Worm (Caenorhabditis elegans) whole organism, L3 larva: Measurements from ENCODE around the gene C16C8.25.

Experiments used
- ama-1 ChIP-seq: fragments of 150-350 bp; optimal IDR thresholded peaks from 2 replicates; lab custom pipeline; 2018
- ceh-9 ChIP-seq: sonication (generic microtip); optimal IDR thresholded peaks from 2 replicates; lab custom pipeline; 2018; ENCODE audit warnings: missing biosample characterization, missing genetic modification characterization
- daf-12 ChIP-seq: fragments of 150-350 bp; optimal IDR thresholded peaks from 2 replicates; lab custom pipeline; 2014; ENCODE audit warnings: missing biosample characterization, missing genetic modification reagents, missing genetic modification characterization
- egl-27 ChIP-seq: sonication (generic microtip); optimal IDR thresholded peaks from 4 replicates; lab custom pipeline; 2017; ENCODE audit warnings: missing biosample characterization, missing genetic modification reagents, missing genetic modification characterization
- elt-1 ChIP-seq: fragments of 150-350 bp; optimal IDR thresholded peaks from 2 replicates; lab custom pipeline; 2014; ENCODE audit warnings: missing biosample characterization, missing genetic modification characterization
- fos-1 ChIP-seq: fragments of 150-350 bp; optimal IDR thresholded peaks from 2 replicates; lab custom pipeline; 2014; ENCODE audit warnings: missing biosample characterization, missing genetic modification characterization
- jun-1 ChIP-seq: fragments of 150-350 bp; optimal IDR thresholded peaks from 2 replicates; lab custom pipeline; 2014; ENCODE audit warnings: missing biosample characterization, missing genetic modification reagents, missing genetic modification characterization
- lin-39 ChIP-seq: fragments of 150-350 bp; optimal IDR thresholded peaks from 2 replicates; lab custom pipeline; 2018; ENCODE audit warnings: missing biosample characterization, missing genetic modification reagents, missing genetic modification characterization
- mdl-1 ChIP-seq: fragments of 150-350 bp; optimal IDR thresholded peaks from 2 replicates; lab custom pipeline; 2014; ENCODE audit warnings: missing biosample characterization, missing genetic modification characterization
- nhr-23 ChIP-seq: fragments of 150-350 bp; optimal IDR thresholded peaks from 2 replicates; lab custom pipeline; 2014; ENCODE audit warnings: missing biosample characterization, missing genetic modification reagents, missing genetic modification characterization
- nhr-76 ChIP-seq: fragments of 150-350 bp; sonication (generic microtip); optimal IDR thresholded peaks from 5 replicates; lab custom pipeline; 2014; ENCODE audit warnings: missing biosample characterization, missing genetic modification characterization
- unc-39 ChIP-seq: sonication (generic microtip); optimal IDR thresholded peaks from 4 replicates; lab custom pipeline; 2017; ENCODE audit warnings: missing biosample characterization, missing genetic modification characterization
- unc-62 ChIP-seq: fragments of 150-350 bp; sonication (generic microtip); optimal IDR thresholded peaks from 4 replicates; lab custom pipeline; 2014; ENCODE audit warnings: missing biosample characterization, missing genetic modification reagents, missing genetic modification characterization
- zag-1 ChIP-seq: fragments of 150-350 bp; optimal IDR thresholded peaks from 2 replicates; lab custom pipeline; 2014; ENCODE audit warnings: missing biosample characterization, missing genetic modification characterization

DNA sequence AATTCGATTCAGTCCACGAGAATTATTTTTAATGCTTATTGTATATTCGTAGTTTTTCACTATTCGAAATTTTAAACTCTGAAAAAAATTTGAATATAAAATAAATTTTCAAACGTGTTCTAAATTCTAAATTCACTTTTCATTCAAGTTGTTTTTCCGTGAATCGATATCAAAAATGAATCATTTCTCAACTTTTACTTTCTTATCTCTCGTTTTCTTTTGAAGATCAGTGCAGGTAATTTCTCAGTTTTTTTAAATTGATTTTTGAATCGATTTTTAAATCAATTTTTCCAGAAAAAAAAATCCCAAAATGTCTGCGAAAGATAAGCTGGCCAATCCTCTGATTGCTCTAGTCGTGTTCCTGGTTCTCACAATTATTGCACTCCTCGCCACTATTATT lies 32.5 kb upstream of the C16C8.25 start, which contains the start of gene nep-6:
- TF ChIP-seq lin-39 (no peak), unc-62 (no peak), mdl-1 (tag; lab: Kevin White, UChicago) (no peak), zag-1 (tag; lab: Kevin White, UChicago) (no peak), egl-27 (tag; lab: Kevin White, UChicago) (no peak), elt-1 (tag; lab: Kevin White, UChicago) (no peak), ama-1 (lab: Kevin White, UChicago) (no peak), daf-12 (tag; lab: Kevin White, UChicago) (no peak), fos-1 (tag; lab: Kevin White, UChicago) (no peak), ceh-9 (tag; lab: Kevin White, UChicago) (no peak), nhr-76 (tag; lab: Kevin White, UChicago) (no peak), nhr-23 (tag; lab: Kevin White, UChicago) (no peak), jun-1 (tag; lab: Kevin White, UChicago) (no peak), unc-39 (tag; lab: Kevin White, UChicago) (no peak)
